Fruit fly (Drosophila melanogaster): ENCODE measurements around the gene Lkb1.

Gene Lkb1

DNA sequence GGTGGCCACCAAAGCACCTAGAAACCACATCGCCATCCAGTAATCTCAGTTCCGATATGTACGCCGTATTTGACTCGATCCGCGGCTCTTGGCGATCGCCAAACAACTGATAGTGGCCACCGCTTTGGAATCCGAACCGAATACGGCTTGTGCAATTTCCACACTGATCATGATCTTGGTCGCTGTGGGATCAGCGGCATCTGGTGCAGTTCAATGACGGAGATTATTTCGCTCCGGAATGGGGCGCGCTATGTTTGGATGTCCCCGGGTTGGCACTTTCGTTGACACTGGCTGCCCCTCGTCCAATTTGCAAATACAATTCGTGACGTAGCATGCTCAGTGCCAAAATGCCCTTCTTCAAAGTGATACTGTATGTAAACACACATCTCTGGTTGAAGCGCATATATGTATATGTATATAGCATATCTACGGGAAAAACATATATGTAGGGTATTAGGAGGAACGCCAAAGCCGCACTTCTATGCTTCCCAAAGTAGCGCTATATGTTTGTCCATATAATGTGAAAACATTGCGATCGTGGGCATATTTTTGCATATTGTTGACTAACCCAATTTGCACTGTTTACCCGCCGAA is 29.0 kb downstream of the Lkb1 start, which contains the start of gene Adgf-D (continued):
- TF ChIP-seq tup (GFP tag; optimal IDR thresholded peaks at IDR 0.05) (no peak), Optix (GFP tag; IDR thresholded peaks at IDR 0.05) (no peak), Rfx (GFP tag; IDR thresholded peaks at IDR 0.05) (peak; percentile 26; the same call in 1 of the 2 replicates), bsh (GFP tag; optimal IDR thresholded peaks at IDR 0.05) (no peak), Xbp1 (GFP tag; optimal IDR thresholded peaks at IDR 0.05) (no peak), twi (tag; optimal IDR thresholded peaks at IDR 0.05) (no peak), insv (GFP tag; optimal IDR thresholded peaks at IDR 0.05) (no peak), CG8765 (GFP tag; IDR thresholded peaks at IDR 0.05) (no peak), CG2712 (tag; optimal IDR thresholded peaks at IDR 0.05) (no peak), CG10959 (GFP tag; IDR thresholded peaks at IDR 0.05) (no peak), CG33557 (GFP tag; optimal IDR thresholded peaks at IDR 0.05) (no peak), Awh (GFP tag; IDR thresholded peaks at IDR 0.05) (no peak), al (GFP tag; IDR thresholded peaks at IDR 0.05) (no peak), Drgx (GFP tag; IDR thresholded peaks at IDR 0.05) (no peak), CrebB (tag; optimal IDR thresholded peaks at IDR 0.05) (no peak), gro (GFP tag; optimal IDR thresholded peaks at IDR 0.05) (no peak), CG6791 (GFP tag; IDR thresholded peaks at IDR 0.05; ENCODE audit: partially characterized antibody) (no peak), Neu2 (GFP tag; optimal IDR thresholded peaks at IDR 0.05; ENCODE audit: borderline replicate concordance) (no peak), Sry-δ (GFP tag; optimal IDR thresholded peaks at IDR 0.05) (no peak), CG6813 (GFP tag; optimal IDR thresholded peaks at IDR 0.05) (no peak), pho (GFP tag; optimal IDR thresholded peaks at IDR 0.05) (no peak), dm (GFP tag; optimal IDR thresholded peaks at IDR 0.05) (no peak), salm (tag; optimal IDR thresholded peaks at IDR 0.05) (no peak), E2f1 (GFP tag; IDR thresholded peaks at IDR 0.05) (no peak), CG7839 (tag; optimal IDR thresholded peaks at IDR 0.05) (no peak), zfh1 (GFP tag; IDR thresholded peaks at IDR 0.05) (no peak), NFAT (GFP tag; IDR thresholded peaks at IDR 0.05) (0 out of 2 replicates have a peak, but pooled peaks have one; percentile 17), CG7987 (GFP tag; optimal IDR thresholded peaks at IDR 0.05) (no peak), dpn (GFP tag; optimal IDR thresholded peaks at IDR 0.05) (no peak), CG7357 (GFP tag; IDR thresholded peaks at IDR 0.05) (no peak), sens-2 (GFP tag; IDR thresholded peaks at IDR 0.05) (no peak), CG1792 (GFP tag; optimal IDR thresholded peaks at IDR 0.05) (no peak), mirr (GFP tag; optimal IDR thresholded peaks at IDR 0.05) (no peak), CG3281 (GFP tag; optimal IDR thresholded peaks at IDR 0.05) (no peak), CG7928 (GFP tag; optimal IDR thresholded peaks at IDR 0.05) (no peak), prd (optimal IDR thresholded peaks at IDR 0.05) (no peak), prd (GFP tag; IDR thresholded peaks at IDR 0.05) (peak; percentile 34; the same call in 1 of the 3 replicates), wor (GFP tag; IDR thresholded peaks at IDR 0.05) (no peak)

DNA sequence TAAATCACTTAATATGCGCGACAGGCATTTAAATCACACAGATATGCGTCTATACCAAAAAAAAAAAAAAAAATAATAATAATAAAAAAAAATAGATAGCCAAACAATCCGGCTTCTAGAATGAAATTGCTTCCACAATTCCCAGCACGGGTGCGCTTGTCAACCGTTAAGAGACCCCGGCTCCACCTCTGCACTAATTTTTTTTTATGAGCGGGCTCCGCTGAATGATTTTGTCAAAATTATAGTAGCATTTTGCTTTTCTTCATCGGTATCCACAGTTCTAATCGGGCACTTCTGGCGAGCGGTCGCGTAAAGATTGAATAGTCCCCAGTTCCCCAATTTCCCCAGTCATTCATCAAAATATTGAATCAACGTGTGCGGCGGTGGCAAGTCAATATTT is 30.1 kb downstream of the Lkb1 start, which contains the start of gene Adgf-C:
Gene Adgf-C (plus strand): TSS at position 301 of the 400 bp plus-strand sequence.
- TF ChIP-seq CG30431 (GFP tag; optimal IDR thresholded peaks at IDR 0.05) (no peak), bcd (GFP tag; optimal IDR thresholded peaks at IDR 0.05) (no peak), CG33213 (GFP tag; optimal IDR thresholded peaks at IDR 0.05) (no peak), CG32767 (GFP tag; IDR thresholded peaks at IDR 0.05) (no peak), tgo (GFP tag; IDR thresholded peaks at IDR 0.05) (no peak), HLH54F (GFP tag; optimal IDR thresholded peaks at IDR 0.05) (no peak), CG2889 (GFP tag; IDR thresholded peaks at IDR 0.05) (no peak), CG12299 (tag; optimal IDR thresholded peaks at IDR 0.05) (no peak), CG4854 (GFP tag; optimal IDR thresholded peaks at IDR 0.05) (no peak), Fer2 (tag; optimal IDR thresholded peaks at IDR 0.05) (no peak), CG14965 (GFP tag; optimal IDR thresholded peaks at IDR 0.05; ENCODE audit: borderline replicate concordance) (no peak), Nf-YC (tag; optimal IDR thresholded peaks at IDR 0.05) (no peak), CG11504 (tag; optimal IDR thresholded peaks at IDR 0.05) (no peak), wek (GFP tag; optimal IDR thresholded peaks at IDR 0.05) (no peak), sob (GFP tag; IDR thresholded peaks at IDR 0.05) (no peak), nerfin-2 (GFP tag; IDR thresholded peaks at IDR 0.05; ENCODE audit: partially characterized antibody) (no peak)

Measured in whole organism, embryonic.